Fruit fly (Drosophila melanogaster) whole organism: ENCODE measurements around the gene to.

Experiments used
- CG8478 ChIP-seq: fragments of >200 bp; optimal IDR thresholded peaks from 2 replicates; lab custom pipeline; 2018; ENCODE audit warnings: inconsistent platforms
- Dll ChIP-seq: fragments of >200 bp; optimal IDR thresholded peaks from 2 replicates; lab custom pipeline; 2017
- EcR ChIP-seq, 2 experiments: fragments of >200 bp; optimal IDR thresholded peaks; 2 replicates each; lab custom pipeline; 2017; ENCODE audit warnings: missing biosample characterization in 2 of 2, missing genetic modification characterization in 2 of 2, missing genetic modification reagents in 2 of 2
- pan ChIP-seq: fragments of >200 bp; optimal IDR thresholded peaks from 2 replicates; lab custom pipeline; 2017
- psq ChIP-seq: fragments of >200 bp; optimal IDR thresholded peaks from 2 replicates; lab custom pipeline; 2017
- usp ChIP-seq: fragments of >200 bp; optimal IDR thresholded peaks from 2 replicates; lab custom pipeline; 2017; ENCODE audit warnings: missing biosample characterization, missing genetic modification characterization, mixed read lengths

dm6 chr3R:25262322-25262761 is 22.4 kb downstream of the to start, which contains the start of the genes Kdsr and CG11858:
- TF ChIP-seq CG8478: no peak
- TF ChIP-seq usp (GFP tag; lab: Kevin White, UChicago): no peak
- no peak for TF ChIP-seq EcR (GFP tag; optimal IDR thresholded peaks at IDR 0.05; lab: Kevin White, UChicago)
- TF ChIP-seq psq: no peak
- no peak for TF ChIP-seq pan (lab: Kevin White, UChicago)
- no peak for TF ChIP-seq Dll (lab: Kevin White, UChicago)
